Worm (Caenorhabditis elegans) whole organism, mixed stage, embryonic: ENCODE measurements around the gene unc-53.

Experiments
- ces-1 ChIP-seq: fragments of 150-350 bp; optimal IDR thresholded peaks from 2 replicates; lab custom pipeline; 2014; ENCODE audit warnings: missing biosample characterization, missing genetic modification reagents, missing genetic modification characterization
- drap-1 ChIP-seq: fragments of 200-800 bp; sonication (Bioruptor generic); optimal IDR thresholded peaks from 3 replicates; lab custom pipeline; 2018; ENCODE audit warnings: mild to moderate bottlenecking, missing genetic modification characterization, missing compliant biosample characterization
- elt-1 ChIP-seq: sonication (generic microtip); optimal IDR thresholded peaks from 2 replicates; lab custom pipeline; 2017; ENCODE audit warnings: missing genetic modification characterization, mild to moderate bottlenecking, missing compliant biosample characterization, antibody characterized with exemption, moderate library complexity, borderline replicate concordance; ENCODE audit not compliant: insufficient read depth
- flh-1 ChIP-seq: fragments of 200-800 bp; sonication (Bioruptor generic); optimal IDR thresholded peaks from 2 replicates; lab custom pipeline; 2018; ENCODE audit warnings: mild to moderate bottlenecking, missing genetic modification characterization, moderate library complexity, missing compliant biosample characterization
- lin-13 ChIP-seq: fragments of 150-350 bp; optimal IDR thresholded peaks from 2 replicates; lab custom pipeline; 2014; ENCODE audit warnings: missing biosample characterization, missing genetic modification characterization
- lsy-2 ChIP-seq: fragments of 150-350 bp; optimal IDR thresholded peaks from 2 replicates; lab custom pipeline; 2014; ENCODE audit warnings: missing biosample characterization, missing genetic modification characterization
- mep-1 ChIP-seq: fragments of 150-350 bp; optimal IDR thresholded peaks from 2 replicates; lab custom pipeline; 2017; ENCODE audit warnings: missing biosample characterization, missing genetic modification reagents, missing genetic modification characterization, inconsistent platforms
- nhr-28 ChIP-seq: fragments of 150-350 bp; optimal IDR thresholded peaks from 2 replicates; lab custom pipeline; 2014; ENCODE audit warnings: missing biosample characterization, missing genetic modification characterization
- nhr-76 ChIP-seq: sonication (generic microtip); optimal IDR thresholded peaks from 2 replicates; lab custom pipeline; 2017; ENCODE audit warnings: missing biosample characterization, missing genetic modification characterization
- pha-4 ChIP-seq: fragments of 150-350 bp; optimal IDR thresholded peaks from 2 replicates; lab custom pipeline; 2018; ENCODE audit warnings: missing biosample characterization, missing genetic modification reagents, missing genetic modification characterization
- tbx-8 ChIP-seq: fragments of 200-800 bp; sonication (Bioruptor generic); optimal IDR thresholded peaks from 2 replicates; lab custom pipeline; 2018; ENCODE audit warnings: mild to moderate bottlenecking, missing genetic modification characterization, moderate library complexity, missing compliant biosample characterization
- unc-62 ChIP-seq: fragments of 150-350 bp; optimal IDR thresholded peaks from 2 replicates; lab custom pipeline; 2014; ENCODE audit warnings: missing biosample characterization, missing genetic modification reagents, missing genetic modification characterization
- ztf-11 ChIP-seq: fragments of 150-350 bp; optimal IDR thresholded peaks from 2 replicates; lab custom pipeline; 2014; ENCODE audit warnings: missing biosample characterization, missing genetic modification characterization

DNA sequence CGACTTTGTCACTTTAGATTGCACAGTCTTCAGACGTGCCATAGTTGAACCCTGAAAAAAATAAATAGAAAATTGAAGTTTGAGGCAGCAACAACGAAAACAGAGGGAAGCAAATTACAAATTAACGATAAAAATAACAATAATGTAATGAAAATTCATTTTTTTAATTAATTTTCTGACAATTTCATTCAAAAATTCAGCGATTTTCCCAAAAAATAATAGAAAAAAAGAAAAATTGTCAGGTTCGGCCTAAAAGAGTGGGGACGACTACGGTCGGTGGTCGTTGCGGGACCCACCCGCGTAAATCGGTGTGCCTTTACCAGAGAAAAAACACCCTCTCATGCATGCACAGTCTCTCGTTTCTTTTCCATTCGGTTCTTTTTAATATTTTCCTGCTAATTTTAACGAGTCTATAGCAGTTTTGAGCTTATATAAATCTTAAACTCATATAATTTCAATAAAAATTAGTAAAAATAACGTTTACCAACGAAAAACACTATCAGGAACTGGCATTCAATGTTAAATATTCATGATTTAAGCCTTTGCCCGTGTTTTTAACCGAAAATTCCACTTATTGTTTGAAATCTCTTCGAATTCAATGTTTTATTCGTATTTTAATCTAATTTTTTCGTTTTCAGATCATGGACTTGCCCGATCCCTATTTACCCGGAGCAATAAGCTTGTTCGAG lies 37.2 kb upstream of the unc-53 start, which contains the start of the genes rps-9 and lsm-1:
- peak; percentile 95 for TF ChIP-seq lsy-2
- no peak for TF ChIP-seq pha-4 (tag; lab: Kevin White, UChicago)
- TF ChIP-seq nhr-76 = no peak
- TF ChIP-seq elt-1 (tag; lab: Kevin White, UChicago) = no peak
- no peak for TF ChIP-seq nhr-28 (tag; lab: Kevin White, UChicago)
- TF ChIP-seq mep-1 = peak; percentile 46
- no peak for TF ChIP-seq flh-1 (GFP tag; lab: Kevin White, UChicago)
- TF ChIP-seq unc-62 = no peak
- peak; percentile 44 for TF ChIP-seq ces-1 (GFP tag; lab: Kevin White, UChicago)
- TF ChIP-seq ztf-11 (tag; lab: Kevin White, UChicago) = no peak
- TF ChIP-seq tbx-8 (GFP tag; lab: Kevin White, UChicago) = no peak
- no peak for TF ChIP-seq drap-1 (GFP tag; lab: Kevin White, UChicago)
- no peak for TF ChIP-seq lin-13 (tag; lab: Kevin White, UChicago)
